Fruit fly (Drosophila melanogaster) whole organism, embryonic: ENCODE results near the gene HHEX.

Experiments used
- Blimp-1 ChIP-seq: fragments of 200-800 bp; sonication (Bioruptor generic); optimal IDR thresholded peaks from 3 replicates; lab custom pipeline; 2018; ENCODE audit warnings: missing biosample characterization, missing genetic modification characterization, mild to moderate bottlenecking, moderate library complexity, missing genetic modification reagents
- CG10321 ChIP-seq: fragments of 200-800 bp; sonication (Bioruptor generic); IDR thresholded peaks from 2 replicates; pipeline ENCODE4 v1.3.6; 2022; ENCODE audit warnings: missing biosample characterization, missing genetic modification characterization
- CG10654 ChIP-seq: fragments of 200-800 bp; sonication (Bioruptor generic); optimal IDR thresholded peaks from 2 replicates; lab custom pipeline; 2016; ENCODE audit warnings: missing biosample characterization, missing genetic modification characterization
- CG10959 ChIP-seq: fragments of 200-800 bp; sonication (Bioruptor generic); IDR thresholded peaks from 2 replicates; pipeline ENCODE4 v1.3.6; 2022; ENCODE audit warnings: missing biosample characterization, missing genetic modification characterization
- CG11093 ChIP-seq: fragments of 200-800 bp; sonication (Bioruptor generic); IDR thresholded peaks from 3 replicates; pipeline ENCODE4 v1.3.6; 2022; ENCODE audit warnings: missing biosample characterization, missing genetic modification characterization
- CG11456 ChIP-seq: fragments of 200-800 bp; sonication (Bioruptor generic); IDR thresholded peaks from 3 replicates; pipeline ENCODE4 v1.3.6; 2022; ENCODE audit warnings: missing biosample characterization, missing genetic modification characterization
- CG11723 ChIP-seq: fragments of 200-800 bp; sonication (Bioruptor generic); optimal IDR thresholded peaks from 2 replicates; lab custom pipeline; 2017; ENCODE audit warnings: missing biosample characterization, mild to moderate bottlenecking, missing genetic modification characterization
- CG13123 ChIP-seq: fragments of 200-800 bp; sonication (Bioruptor generic); optimal IDR thresholded peaks from 2 replicates; lab custom pipeline; 2016; ENCODE audit warnings: missing biosample characterization, missing genetic modification characterization
- CG13424 ChIP-seq: fragments of 200-800 bp; sonication (Bioruptor generic); optimal IDR thresholded peaks from 2 replicates; lab custom pipeline; 2019; ENCODE audit warnings: missing biosample characterization, mild to moderate bottlenecking, missing genetic modification characterization, moderate library complexity
- CG15601 ChIP-seq: fragments of 200-800 bp; sonication (Bioruptor generic); optimal IDR thresholded peaks from 3 replicates; lab custom pipeline; 2019; ENCODE audit warnings: missing biosample characterization, mild to moderate bottlenecking, missing genetic modification characterization, moderate library complexity
- CG17186 ChIP-seq: fragments of 200-800 bp; sonication (Bioruptor generic); optimal IDR thresholded peaks from 3 replicates; lab custom pipeline; 2017; ENCODE audit warnings: missing biosample characterization, missing genetic modification reagents, missing genetic modification characterization
- CG17328 ChIP-seq: fragments of 200-800 bp; sonication (Bioruptor generic); IDR thresholded peaks from 2 replicates; pipeline ENCODE4 v1.3.6; 2022; ENCODE audit warnings: missing biosample characterization, missing genetic modification characterization
- CG17385 ChIP-seq: fragments of 200-800 bp; sonication (Bioruptor generic); optimal IDR thresholded peaks from 3 replicates; lab custom pipeline; 2018; ENCODE audit warnings: missing biosample characterization, mild to moderate bottlenecking, missing genetic modification characterization
- CG17612 ChIP-seq: fragments of 200-800 bp; sonication (Bioruptor generic); IDR thresholded peaks from 2 replicates; pipeline ENCODE4 v1.3.6; 2022; ENCODE audit warnings: missing biosample characterization, missing genetic modification characterization
- CG2120 ChIP-seq: fragments of 200-800 bp; sonication (Bioruptor generic); optimal IDR thresholded peaks from 3 replicates; lab custom pipeline; 2016; ENCODE audit warnings: missing biosample characterization, missing genetic modification characterization
- CG3281 ChIP-seq: fragments of 200-800 bp; sonication (Bioruptor generic); optimal IDR thresholded peaks from 3 replicates; lab custom pipeline; 2017; ENCODE audit warnings: missing biosample characterization, mild to moderate bottlenecking, missing genetic modification characterization
- CG3407 ChIP-seq: fragments of 200-800 bp; sonication (Bioruptor generic); optimal IDR thresholded peaks from 2 replicates; lab custom pipeline; 2018; ENCODE audit warnings: missing biosample characterization, mild to moderate bottlenecking, missing genetic modification characterization
- CG4360 ChIP-seq: fragments of 200-800 bp; sonication (Bioruptor generic); IDR thresholded peaks from 2 replicates; pipeline ENCODE4 v1.3.6; 2022; ENCODE audit warnings: missing biosample characterization, missing genetic modification characterization
- CG5245 ChIP-seq: fragments of 200-800 bp; sonication (Bioruptor generic); optimal IDR thresholded peaks from 3 replicates; lab custom pipeline; 2016; ENCODE audit warnings: missing biosample characterization, missing genetic modification characterization
- CG6175 ChIP-seq: fragments of 200-800 bp; sonication (Bioruptor generic); IDR thresholded peaks from 3 replicates; pipeline ENCODE4 v1.3.6; 2022; ENCODE audit warnings: missing biosample characterization, missing genetic modification characterization
- CG7357 ChIP-seq: fragments of 200-800 bp; sonication (Bioruptor generic); IDR thresholded peaks from 3 replicates; pipeline ENCODE4 v1.3.6; 2022; ENCODE audit warnings: missing biosample characterization, missing genetic modification characterization
- CG7372 ChIP-seq: fragments of 200-800 bp; sonication (Bioruptor generic); IDR thresholded peaks from 2 replicates; pipeline ENCODE4 v1.3.6; 2022; ENCODE audit warnings: missing biosample characterization, missing genetic modification characterization
- CG7786 ChIP-seq: fragments of 200-800 bp; sonication (Bioruptor generic); optimal IDR thresholded peaks from 2 replicates; lab custom pipeline; 2016; ENCODE audit warnings: missing biosample characterization, missing genetic modification characterization
- Dfd ChIP-seq, 2 experiments: fragments of >200 bp; optimal IDR thresholded peaks; 2 replicates each; lab custom pipeline; 2017; ENCODE audit warnings: missing biosample characterization in 2 of 2, missing genetic modification characterization in 2 of 2
- Dp ChIP-seq: fragments of 200-800 bp; sonication (Bioruptor generic); optimal IDR thresholded peaks from 2 replicates; lab custom pipeline; 2018; ENCODE audit warnings: missing biosample characterization, mild to moderate bottlenecking, missing genetic modification characterization, moderate library complexity
- E2f1 ChIP-seq: fragments of 200-800 bp; sonication (Bioruptor generic); IDR thresholded peaks from 2 replicates; pipeline ENCODE4 v1.3.6; 2022; ENCODE audit warnings: missing biosample characterization, missing genetic modification characterization
- Fer2 ChIP-seq: fragments of 200-800 bp; sonication (Bioruptor generic); optimal IDR thresholded peaks from 2 replicates; lab custom pipeline; 2018; ENCODE audit warnings: missing biosample characterization, mild to moderate bottlenecking, missing genetic modification characterization, moderate library complexity
- Hr39 ChIP-seq: fragments of >200 bp; optimal IDR thresholded peaks from 2 replicates; lab custom pipeline; 2017
- Hr78 ChIP-seq, 2 experiments: fragments of 200-800 bp in 1 of 2; fragments of >200 bp in 1 of 2; sonication (Bioruptor generic) in 1 of 2; optimal IDR thresholded peaks; 2 replicates each; lab custom pipeline; 2017 to 2019; ENCODE audit warnings: missing biosample characterization in 2 of 2, missing genetic modification characterization in 2 of 2, mild to moderate bottlenecking in 1 of 2, moderate library complexity in 1 of 2
- Kr ChIP-seq: fragments of 200-800 bp; sonication (Bioruptor generic); optimal IDR thresholded peaks from 2 replicates; lab custom pipeline; 2017; ENCODE audit warnings: missing biosample characterization, mild to moderate bottlenecking, missing genetic modification characterization
- Max ChIP-seq: fragments of 200-800 bp; sonication (Bioruptor generic); optimal IDR thresholded peaks from 2 replicates; lab custom pipeline; 2016; ENCODE audit warnings: missing biosample characterization, mild to moderate bottlenecking, missing genetic modification characterization
- Med ChIP-seq: fragments of 200-800 bp; sonication (Bioruptor generic); peaks from one replicate; lab custom pipeline; 2016; ENCODE audit warnings: missing biosample characterization, missing genetic modification characterization, mild to moderate bottlenecking, inconsistent platforms, moderate library complexity
- Sox102F ChIP-seq: fragments of 200-800 bp; sonication (Bioruptor generic); optimal IDR thresholded peaks from 2 replicates; lab custom pipeline; 2018; ENCODE audit warnings: missing biosample characterization, mild to moderate bottlenecking, missing genetic modification characterization, moderate library complexity
- Xrp1 ChIP-seq: fragments of 200-800 bp; sonication (Bioruptor generic); IDR thresholded peaks from 2 replicates; pipeline ENCODE4 v1.3.6; 2022; ENCODE audit warnings: missing biosample characterization, missing genetic modification characterization
- aop ChIP-seq: fragments of 200-800 bp; sonication (Bioruptor generic); IDR thresholded peaks from 2 replicates; pipeline ENCODE4 v1.3.6; 2022; ENCODE audit warnings: missing biosample characterization, missing genetic modification characterization
- ap ChIP-seq: fragments of 200-800 bp; sonication (Bioruptor generic); IDR thresholded peaks from 2 replicates; pipeline ENCODE4 v1.3.6; 2022; ENCODE audit warnings: missing biosample characterization, missing genetic modification characterization
- cwo ChIP-seq: fragments of 200-800 bp; sonication (Bioruptor generic); optimal IDR thresholded peaks from 3 replicates; lab custom pipeline; 2017; ENCODE audit warnings: missing biosample characterization, missing genetic modification characterization, mild to moderate bottlenecking, moderate library complexity, missing genetic modification reagents
- dmrt11E ChIP-seq: fragments of 200-800 bp; sonication (Bioruptor generic); optimal IDR thresholded peaks from 3 replicates; lab custom pipeline; 2018; ENCODE audit warnings: missing biosample characterization, mild to moderate bottlenecking, missing genetic modification characterization, moderate library complexity
- gcm ChIP-seq: fragments of 200-800 bp; sonication (Bioruptor generic); optimal IDR thresholded peaks from 2 replicates; lab custom pipeline; 2019; ENCODE audit warnings: missing biosample characterization, mild to moderate bottlenecking, missing genetic modification characterization, moderate library complexity
- grau ChIP-seq: fragments of 200-800 bp; optimal IDR thresholded peaks from 3 replicates; lab custom pipeline; 2019; ENCODE audit warnings: missing biosample characterization, mild to moderate bottlenecking, missing genetic modification characterization, moderate library complexity
- gsb ChIP-seq: fragments of 200-800 bp; sonication (Bioruptor generic); IDR thresholded peaks from 2 replicates; pipeline ENCODE4 v1.3.6; 2022; ENCODE audit warnings: missing biosample characterization, missing genetic modification characterization
- mld ChIP-seq: fragments of 200-800 bp; sonication (Bioruptor generic); IDR thresholded peaks from 3 replicates; pipeline ENCODE4 v1.3.6; 2022; ENCODE audit warnings: missing biosample characterization, missing genetic modification characterization; ENCODE audit not compliant: partially characterized antibody
- nmo ChIP-seq: fragments of 200-800 bp; sonication (Bioruptor generic); optimal IDR thresholded peaks from 2 replicates; lab custom pipeline; 2018; ENCODE audit warnings: missing biosample characterization, mild to moderate bottlenecking, missing genetic modification characterization, moderate library complexity
- pros ChIP-seq: fragments of 200-800 bp; sonication (Bioruptor generic); optimal IDR thresholded peaks from 3 replicates; lab custom pipeline; 2019; ENCODE audit warnings: missing biosample characterization, mild to moderate bottlenecking, missing genetic modification characterization, moderate library complexity
- rib ChIP-seq: fragments of 200-800 bp; sonication (Bioruptor generic); IDR thresholded peaks from 2 replicates; pipeline ENCODE4 v1.3.6; 2022; ENCODE audit warnings: missing biosample characterization, missing genetic modification characterization
- sens ChIP-seq: fragments of 200-800 bp; sonication (Bioruptor generic); peaks from one replicate; lab custom pipeline; 2016; ENCODE audit warnings: missing biosample characterization, missing genetic modification characterization
- seq ChIP-seq: fragments of 200-800 bp; sonication (Bioruptor generic); IDR thresholded peaks from 2 replicates; pipeline ENCODE4 v1.3.6; 2022; ENCODE audit warnings: missing biosample characterization, missing genetic modification characterization
- sim ChIP-seq: fragments of 200-800 bp; sonication (Bioruptor generic); IDR thresholded peaks from 2 replicates; pipeline ENCODE4 v1.3.6; 2022; ENCODE audit warnings: missing biosample characterization, missing genetic modification characterization
- sisA ChIP-seq: fragments of 200-800 bp; sonication (Bioruptor generic); IDR thresholded peaks from 2 replicates; pipeline ENCODE4 v1.3.6; 2022; ENCODE audit warnings: missing biosample characterization, missing genetic modification characterization
- sqz ChIP-seq: fragments of 200-800 bp; sonication (Bioruptor generic); optimal IDR thresholded peaks from 3 replicates; lab custom pipeline; 2018; ENCODE audit warnings: missing biosample characterization, mild to moderate bottlenecking, missing genetic modification characterization
- vvl ChIP-seq: fragments of 200-800 bp; sonication (Bioruptor generic); IDR thresholded peaks from 2 replicates; pipeline ENCODE4 v1.3.6; 2022; ENCODE audit warnings: missing biosample characterization, missing genetic modification characterization
- zfh1 ChIP-seq: fragments of 200-800 bp; sonication (Bioruptor generic); IDR thresholded peaks from 3 replicates; pipeline ENCODE4 v1.3.6; 2022; ENCODE audit warnings: missing biosample characterization, missing genetic modification characterization

The HHEX gene

dm6 chr3R:21097631-21098117, 16.9 kb upstream of the HHEX start, which contains the start of gene RhoGAP93B (continued):
- TF ChIP-seq CG11723 (GFP tag; lab: Kevin White, UChicago) (peak; percentile 49), sisA (GFP tag; lab: Robert Waterston, UW) (peak; percentile 96), CG7357 (GFP tag; lab: Robert Waterston, UW) (peak; percentile 79; the same call in 2 of the 3 replicates), Dp (peak; percentile 77), seq (GFP tag; lab: Robert Waterston, UW) (peak; percentile 79), Hr39 (lab: Kevin White, UChicago) (no peak), zfh1 (GFP tag; lab: Robert Waterston, UW) (peak; percentile 85), CG6175 (peak; percentile 85), CG11093 (peak; percentile 87), CG5245 (peak; percentile 70), CG13123 (peak; percentile 58), dmrt11E (tag; lab: Kevin White, UChicago) (peak; percentile 73), CG10959 (GFP tag; lab: Robert Waterston, UW) (peak; percentile 92), aop (GFP tag; lab: Robert Waterston, UW) (peak; percentile 91), sim (0 out of 2 replicates have a peak, but pooled peaks have one; percentile 26), CG11456 (GFP tag; lab: Robert Waterston, UW) (peak; percentile 94), vvl (GFP tag; lab: Robert Waterston, UW) (peak; percentile 95), E2f1 (GFP tag; lab: Robert Waterston, UW) (peak; percentile 95), CG7372 (GFP tag; lab: Robert Waterston, UW) (peak; percentile 93), gcm (peak; percentile 60), sens (GFP tag; lab: Kevin White, UChicago) (peak; percentile 98), grau (tag; lab: Kevin White, UChicago) (peak; percentile 78), Hr78 (GFP tag; optimal IDR thresholded peaks at IDR 0.05; lab: Kevin White, UChicago) (no peak), Dfd (GFP tag; optimal IDR thresholded peaks at IDR 0.05; lab: Kevin White, UChicago) (no peak), gsb (GFP tag; lab: Robert Waterston, UW) (peak; percentile 56), ap (GFP tag; lab: Robert Waterston, UW) (peak; percentile 76), pros (GFP tag; lab: Kevin White, UChicago) (no peak), CG17186 (GFP tag; lab: Kevin White, UChicago) (peak; percentile 91), Max (GFP tag; lab: Kevin White, UChicago) (peak; percentile 68), cwo (GFP tag; lab: Kevin White, UChicago) (peak; percentile 71), nmo (GFP tag; lab: Kevin White, UChicago) (peak; percentile 93), CG7786 (peak; percentile 93), CG2120 (GFP tag; lab: Kevin White, UChicago) (peak; percentile 95), Xrp1 (peak; percentile 92)

- TF ChIP-seq CG3281 (GFP tag; lab: Kevin White, UChicago) = no peak
- TF ChIP-seq Blimp-1 = no peak
- no peak for TF ChIP-seq aop (GFP tag; lab: Robert Waterston, UW)
- TF ChIP-seq CG17385 (GFP tag; lab: Kevin White, UChicago) = peak; percentile 61
- TF ChIP-seq mld (GFP tag; lab: Robert Waterston, UW) = no peak
- TF ChIP-seq CG4360 (GFP tag; lab: Robert Waterston, UW) = peak; percentile 78
- no peak for TF ChIP-seq Kr (GFP tag; lab: Kevin White, UChicago)
- TF ChIP-seq CG3407 = no peak
- TF ChIP-seq CG13424 (tag; lab: Kevin White, UChicago) = no peak
- no peak for TF ChIP-seq CG2120 (GFP tag; lab: Kevin White, UChicago)
- peak; percentile 50 for TF ChIP-seq Med (GFP tag; lab: Kevin White, UChicago)
- peak; percentile 7 for TF ChIP-seq sqz (GFP tag; lab: Kevin White, UChicago)
- TF ChIP-seq Sox102F = no peak
- no peak for TF ChIP-seq CG17328
- no peak for TF ChIP-seq Fer2 (tag; lab: Kevin White, UChicago)
- no peak for TF ChIP-seq CG10654
- TF ChIP-seq CG15601 = no peak
- TF ChIP-seq CG17612 (GFP tag; lab: Robert Waterston, UW) = no peak
- TF ChIP-seq CG10321 (GFP tag; lab: Robert Waterston, UW) = no peak
- 0 out of 2 replicates have a peak, but pooled peaks have one; percentile 41 for TF ChIP-seq rib (GFP tag; lab: Robert Waterston, UW)
Observed at dm6 chr3R:21097160-21097559, 16.4 kb upstream of the HHEX start.
